Fruit fly (Drosophila melanogaster) whole organism, embryonic: Measurements from ENCODE around the gene siz.

Experiments used
- Bgb ChIP-seq: fragments of 200-800 bp; sonication (Bioruptor generic); IDR thresholded peaks from 2 replicates; pipeline ENCODE4 v1.3.6; 2022; ENCODE audit warnings: missing biosample characterization, missing genetic modification characterization; ENCODE audit not compliant: partially characterized antibody
- CG10959 ChIP-seq: fragments of 200-800 bp; sonication (Bioruptor generic); IDR thresholded peaks from 2 replicates; pipeline ENCODE4 v1.3.6; 2022; ENCODE audit warnings: missing biosample characterization, missing genetic modification characterization
- CG11456 ChIP-seq: fragments of 200-800 bp; sonication (Bioruptor generic); IDR thresholded peaks from 3 replicates; pipeline ENCODE4 v1.3.6; 2022; ENCODE audit warnings: missing biosample characterization, missing genetic modification characterization
- CG30431 ChIP-seq: fragments of 200-800 bp; sonication (Bioruptor generic); optimal IDR thresholded peaks from 2 replicates; lab custom pipeline; 2017; ENCODE audit warnings: missing biosample characterization, missing genetic modification characterization
- CG3065 ChIP-seq: fragments of 200-800 bp; sonication (Bioruptor generic); optimal IDR thresholded peaks from 2 replicates; lab custom pipeline; 2016; ENCODE audit warnings: missing biosample characterization, missing genetic modification characterization
- CG3281 ChIP-seq: fragments of 200-800 bp; sonication (Bioruptor generic); optimal IDR thresholded peaks from 3 replicates; lab custom pipeline; 2017; ENCODE audit warnings: missing biosample characterization, mild to moderate bottlenecking, missing genetic modification characterization
- CG3838 ChIP-seq: fragments of 200-800 bp; sonication (Bioruptor generic); optimal IDR thresholded peaks from 3 replicates; lab custom pipeline; 2016; ENCODE audit warnings: missing biosample characterization, missing genetic modification characterization
- CG4328 ChIP-seq: fragments of 200-800 bp; sonication (Bioruptor generic); optimal IDR thresholded peaks from 3 replicates; lab custom pipeline; 2017; ENCODE audit warnings: missing biosample characterization, missing genetic modification reagents, missing genetic modification characterization
- CG43689 ChIP-seq: fragments of 200-800 bp; sonication (Bioruptor generic); IDR thresholded peaks from 2 replicates; pipeline ENCODE4 v1.3.6; 2022; ENCODE audit warnings: missing biosample characterization, missing genetic modification characterization
- CG6175 ChIP-seq: fragments of 200-800 bp; sonication (Bioruptor generic); IDR thresholded peaks from 3 replicates; pipeline ENCODE4 v1.3.6; 2022; ENCODE audit warnings: missing biosample characterization, missing genetic modification characterization
- CG6272 ChIP-seq: fragments of 200-800 bp; sonication (Bioruptor generic); IDR thresholded peaks from 2 replicates; pipeline ENCODE4 v1.3.6; 2022; ENCODE audit warnings: missing biosample characterization, missing genetic modification characterization
- CG6765 ChIP-seq: fragments of 200-800 bp; sonication (Bioruptor generic); optimal IDR thresholded peaks from 3 replicates; lab custom pipeline; 2017; ENCODE audit warnings: missing biosample characterization, mild to moderate bottlenecking, missing genetic modification characterization
- CG7372 ChIP-seq: fragments of 200-800 bp; sonication (Bioruptor generic); IDR thresholded peaks from 2 replicates; pipeline ENCODE4 v1.3.6; 2022; ENCODE audit warnings: missing biosample characterization, missing genetic modification characterization
- CG7786 ChIP-seq: fragments of 200-800 bp; sonication (Bioruptor generic); optimal IDR thresholded peaks from 2 replicates; lab custom pipeline; 2016; ENCODE audit warnings: missing biosample characterization, missing genetic modification characterization
- CG7839 ChIP-seq: fragments of 200-800 bp; sonication (Bioruptor generic); optimal IDR thresholded peaks from 3 replicates; lab custom pipeline; 2018; ENCODE audit warnings: missing biosample characterization, mild to moderate bottlenecking, missing genetic modification characterization, moderate library complexity
- CG8388 ChIP-seq: fragments of 200-800 bp; sonication (Bioruptor generic); optimal IDR thresholded peaks from 2 replicates; lab custom pipeline; 2019; ENCODE audit warnings: missing biosample characterization, mild to moderate bottlenecking, missing genetic modification characterization, moderate library complexity
- CG8924 ChIP-seq: fragments of 200-800 bp; optimal IDR thresholded peaks from 3 replicates; lab custom pipeline; 2019; ENCODE audit warnings: missing biosample characterization, mild to moderate bottlenecking, missing genetic modification characterization, moderate library complexity
- CG9932 ChIP-seq: fragments of 200-800 bp; sonication (Bioruptor generic); IDR thresholded peaks from 2 replicates; pipeline ENCODE4 v1.3.6; 2022; ENCODE audit warnings: missing biosample characterization, missing genetic modification characterization
- Camta ChIP-seq: fragments of 200-800 bp; sonication (Bioruptor generic); optimal IDR thresholded peaks from 2 replicates; lab custom pipeline; 2016; ENCODE audit warnings: missing biosample characterization, missing genetic modification characterization
- Dfd ChIP-seq, 2 experiments: fragments of >200 bp; optimal IDR thresholded peaks; 2 replicates each; lab custom pipeline; 2017; ENCODE audit warnings: missing biosample characterization in 2 of 2, missing genetic modification characterization in 2 of 2
- MESR4 ChIP-seq: fragments of 200-800 bp; sonication (Bioruptor generic); optimal IDR thresholded peaks from 2 replicates; lab custom pipeline; 2018; ENCODE audit warnings: missing biosample characterization, mild to moderate bottlenecking, missing genetic modification characterization, moderate library complexity
- Meics ChIP-seq: fragments of 200-800 bp; sonication (Bioruptor generic); optimal IDR thresholded peaks from 2 replicates; lab custom pipeline; 2017; ENCODE audit warnings: missing biosample characterization, mild to moderate bottlenecking, missing genetic modification characterization
- Nf-YB ChIP-seq: fragments of 200-800 bp; sonication (Bioruptor generic); optimal IDR thresholded peaks from 3 replicates; lab custom pipeline; 2019; ENCODE audit warnings: missing biosample characterization, mild to moderate bottlenecking, missing genetic modification characterization, moderate library complexity
- PHDP ChIP-seq: fragments of 200-800 bp; sonication (Bioruptor generic); optimal IDR thresholded peaks from 3 replicates; lab custom pipeline; 2018; ENCODE audit warnings: missing biosample characterization, mild to moderate bottlenecking, missing genetic modification characterization, moderate library complexity
- Sin3A ChIP-seq: fragments of >200 bp; optimal IDR thresholded peaks from 2 replicates; lab custom pipeline; 2018
- Ssrp ChIP-seq: fragments of 200-800 bp; sonication (Bioruptor generic); optimal IDR thresholded peaks from 2 replicates; lab custom pipeline; 2018; ENCODE audit warnings: missing biosample characterization, mild to moderate bottlenecking, missing genetic modification characterization, moderate library complexity
- Tbp ChIP-seq: fragments of >200 bp; optimal IDR thresholded peaks from 2 replicates; lab custom pipeline; 2018; ENCODE audit warnings: missing biosample characterization, missing genetic modification characterization
- Usf ChIP-seq: fragments of 200-800 bp; sonication (Bioruptor generic); optimal IDR thresholded peaks from 2 replicates; lab custom pipeline; 2017; ENCODE audit warnings: missing genotype, missing biosample characterization, missing genetic modification characterization
- amos ChIP-seq: fragments of 200-800 bp; sonication (Bioruptor generic); IDR thresholded peaks from 2 replicates; pipeline ENCODE4 v1.3.6; 2022; ENCODE audit warnings: missing biosample characterization, missing genetic modification characterization; ENCODE audit not compliant: partially characterized antibody
- ap ChIP-seq: fragments of 200-800 bp; sonication (Bioruptor generic); IDR thresholded peaks from 2 replicates; pipeline ENCODE4 v1.3.6; 2022; ENCODE audit warnings: missing biosample characterization, missing genetic modification characterization
- bbx ChIP-seq: fragments of 200-800 bp; sonication (Bioruptor generic); IDR thresholded peaks from 2 replicates; pipeline ENCODE4 v1.3.6; 2022; ENCODE audit warnings: missing biosample characterization, missing genetic modification characterization; ENCODE audit not compliant: partially characterized antibody
- br ChIP-seq: fragments of >200 bp; optimal IDR thresholded peaks from 2 replicates; lab custom pipeline; 2017
- cg ChIP-seq: fragments of 200-800 bp; sonication (Bioruptor generic); optimal IDR thresholded peaks from 3 replicates; lab custom pipeline; 2019; ENCODE audit warnings: missing biosample characterization, mild to moderate bottlenecking, missing genetic modification characterization, moderate library complexity
- croc ChIP-seq: fragments of 200-800 bp; sonication (Bioruptor generic); conservative IDR thresholded peaks from 3 replicates; pipeline ENCODE4 v1.3.6; 2022; ENCODE audit warnings: missing biosample characterization, missing genetic modification characterization
- cwo ChIP-seq: fragments of 200-800 bp; sonication (Bioruptor generic); optimal IDR thresholded peaks from 3 replicates; lab custom pipeline; 2017; ENCODE audit warnings: missing biosample characterization, missing genetic modification characterization, mild to moderate bottlenecking, moderate library complexity, missing genetic modification reagents
- ewg ChIP-seq: fragments of 200-800 bp; sonication (Bioruptor generic); optimal IDR thresholded peaks from 3 replicates; lab custom pipeline; 2017; ENCODE audit warnings: mild to moderate bottlenecking, missing biosample characterization, missing genetic modification reagents, missing genetic modification characterization
- fd96Cb ChIP-seq: fragments of 200-800 bp; sonication (Bioruptor generic); optimal IDR thresholded peaks from 2 replicates; lab custom pipeline; 2018; ENCODE audit warnings: missing biosample characterization, mild to moderate bottlenecking, missing genetic modification characterization, moderate library complexity
- ftz-f1 ChIP-seq: fragments of 200-800 bp; sonication (Bioruptor generic); optimal IDR thresholded peaks from 2 replicates; lab custom pipeline; 2016; ENCODE audit warnings: missing biosample characterization, missing genetic modification characterization
- fu2 ChIP-seq: fragments of 200-800 bp; sonication (Bioruptor generic); optimal IDR thresholded peaks from 2 replicates; lab custom pipeline; 2016; ENCODE audit warnings: missing biosample characterization, missing genetic modification characterization
- knrl ChIP-seq: fragments of 200-800 bp; sonication (Bioruptor generic); IDR thresholded peaks from 3 replicates; pipeline ENCODE4 v1.3.6; 2022; ENCODE audit warnings: missing biosample characterization, missing genetic modification characterization; ENCODE audit not compliant: partially characterized antibody
- mam ChIP-seq: fragments of 200-800 bp; sonication (Bioruptor generic); optimal IDR thresholded peaks from 3 replicates; lab custom pipeline; 2016; ENCODE audit warnings: missing biosample characterization, missing genetic modification characterization
- ranshi ChIP-seq: fragments of 200-800 bp; sonication (Bioruptor generic); IDR thresholded peaks from 2 replicates; pipeline ENCODE4 v1.3.6; 2022; ENCODE audit warnings: missing biosample characterization, missing genetic modification characterization
- row ChIP-seq: fragments of 200-800 bp; sonication (Bioruptor generic); IDR thresholded peaks from 3 replicates; pipeline ENCODE4 v1.3.6; 2022; ENCODE audit warnings: missing biosample characterization, missing genetic modification characterization
- run ChIP-seq: fragments of 200-800 bp; sonication (Bioruptor generic); optimal IDR thresholded peaks from 3 replicates; lab custom pipeline; 2018; ENCODE audit warnings: missing biosample characterization, mild to moderate bottlenecking, missing genetic modification characterization
- sc ChIP-seq, 3 experiments: fragments of >200 bp in 2 of 3; fragments of 200-800 bp in 1 of 3; sonication (Bioruptor generic) in 1 of 3; optimal IDR thresholded peaks; 2 replicates in 2 of 3; 3 replicates in 1 of 3; lab custom pipeline; 2017; ENCODE audit warnings: mild to moderate bottlenecking in 1 of 3, missing biosample characterization in 1 of 3, missing genetic modification characterization in 1 of 3, missing genetic modification reagents in 1 of 3
- scrt ChIP-seq: fragments of 200-800 bp; sonication (Bioruptor generic); optimal IDR thresholded peaks from 2 replicates; lab custom pipeline; 2018; ENCODE audit warnings: missing biosample characterization, mild to moderate bottlenecking, missing genetic modification characterization, moderate library complexity
- sna ChIP-seq: fragments of 200-800 bp; sonication (Bioruptor generic); IDR thresholded peaks from 2 replicates; pipeline ENCODE4 v1.3.6; 2022; ENCODE audit warnings: missing biosample characterization, missing genetic modification characterization; ENCODE audit not compliant: partially characterized antibody
- ssp ChIP-seq: fragments of 200-800 bp; sonication (Bioruptor generic); IDR thresholded peaks from 2 replicates; pipeline ENCODE4 v1.3.6; 2022; ENCODE audit warnings: missing biosample characterization, missing genetic modification characterization
- unpg ChIP-seq: fragments of 200-800 bp; sonication (Bioruptor generic); optimal IDR thresholded peaks from 3 replicates; lab custom pipeline; 2018; ENCODE audit warnings: missing biosample characterization, mild to moderate bottlenecking, missing genetic modification characterization, moderate library complexity
- zen ChIP-seq: fragments of 200-800 bp; sonication (Bioruptor generic); optimal IDR thresholded peaks from 3 replicates; lab custom pipeline; 2018; ENCODE audit warnings: missing biosample characterization, mild to moderate bottlenecking, missing genetic modification characterization, moderate library complexity

siz gene

DNA sequence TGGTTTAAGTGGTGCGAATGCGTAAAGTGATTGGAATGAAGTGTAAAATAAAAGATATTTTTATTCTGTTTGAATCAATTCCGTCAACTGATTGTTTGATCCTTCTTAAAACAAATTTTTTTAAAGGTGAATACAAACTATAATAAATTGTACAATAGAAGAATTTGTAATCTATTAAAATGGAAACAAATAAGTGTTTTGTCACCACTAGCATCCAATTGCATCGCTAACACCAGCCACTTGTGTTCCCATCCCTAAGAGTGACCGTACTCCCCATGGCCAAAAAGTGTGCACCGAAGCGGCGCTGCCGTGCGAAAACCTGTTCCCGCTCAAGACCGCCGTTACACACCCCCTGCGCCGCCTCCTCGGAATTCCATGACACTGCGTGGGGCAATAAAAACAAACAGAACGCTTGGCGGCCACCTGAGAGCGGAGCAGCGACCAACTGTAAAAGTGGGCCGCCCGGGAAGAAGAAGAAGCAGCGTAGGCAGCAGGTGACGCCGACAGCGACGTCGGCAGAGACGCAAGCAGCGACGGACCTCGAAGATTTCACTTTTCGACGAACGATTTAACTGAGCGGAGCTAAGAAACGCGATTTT lies 6.6 kb upstream of the siz start, which contains the start of gene Pdss2 (continued):
- peak; percentile 76 for TF ChIP-seq CG7372 (GFP tag; lab: Robert Waterston, UW)
- peak; percentile 94 for TF ChIP-seq CG9932 (GFP tag; lab: Robert Waterston, UW)
- no peak for TF ChIP-seq cg
- peak; percentile 54 for TF ChIP-seq fd96Cb (tag; lab: Kevin White, UChicago)
- TF ChIP-seq CG8388 (GFP tag; lab: Kevin White, UChicago), result peak; percentile 44
- peak; percentile 52 for TF ChIP-seq CG43689 (GFP tag; lab: Robert Waterston, UW)
- peak; percentile 98 for TF ChIP-seq ftz-f1 (GFP tag; lab: Kevin White, UChicago)
- TF ChIP-seq Sin3A (lab: Kevin White, UChicago), result peak; percentile 29
- TF ChIP-seq ssp (GFP tag; lab: Robert Waterston, UW), result peak; percentile 77
- peak; percentile 50 for TF ChIP-seq CG6765 (GFP tag; lab: Kevin White, UChicago)
- TF ChIP-seq CG10959 (GFP tag; lab: Robert Waterston, UW), result peak; percentile 62; the same call in 1 of the 2 replicates
- TF ChIP-seq amos (GFP tag; lab: Robert Waterston, UW), result peak; percentile 76
- TF ChIP-seq scrt (GFP tag; lab: Kevin White, UChicago), result peak; percentile 30
- peak; percentile 52 for TF ChIP-seq run (tag; lab: Kevin White, UChicago)
- peak; percentile 12 for TF ChIP-seq zen
- peak; percentile 71 for TF ChIP-seq CG7839 (tag; lab: Kevin White, UChicago)
- no peak for TF ChIP-seq sc (optimal IDR thresholded peaks at IDR 0.05; lab: Kevin White, UChicago)
- TF ChIP-seq sc (GFP tag; optimal IDR thresholded peaks at IDR 0.05; lab: Kevin White, UChicago), result peak; percentile 18
- peak; percentile 72; the same call in 1 of the 2 replicates for TF ChIP-seq ranshi (GFP tag; lab: Robert Waterston, UW)
- TF ChIP-seq CG3065 (GFP tag; lab: Kevin White, UChicago), result no peak
- peak; percentile 85 for TF ChIP-seq CG6272
- TF ChIP-seq mam (GFP tag; lab: Kevin White, UChicago), result peak; percentile 83
- TF ChIP-seq sna (GFP tag; lab: Robert Waterston, UW), result peak; percentile 86
- peak; percentile 55 for TF ChIP-seq croc
- TF ChIP-seq Bgb (GFP tag; lab: Robert Waterston, UW), result peak; percentile 76
- TF ChIP-seq cwo (GFP tag; lab: Kevin White, UChicago), result peak; percentile 32
- peak; percentile 90 for TF ChIP-seq CG11456 (GFP tag; lab: Robert Waterston, UW)
- peak; percentile 59 for TF ChIP-seq unpg (GFP tag; lab: Kevin White, UChicago)
- TF ChIP-seq CG7786 (GFP tag; lab: Kevin White, UChicago), result peak; percentile 71
- peak; percentile 53 for TF ChIP-seq CG4328 (GFP tag; lab: Kevin White, UChicago)
- TF ChIP-seq knrl (GFP tag; lab: Robert Waterston, UW), result peak; percentile 73
- TF ChIP-seq ap (GFP tag; lab: Robert Waterston, UW), result peak; percentile 50
- peak; percentile 52 for TF ChIP-seq Usf
- TF ChIP-seq fu2 (GFP tag; lab: Kevin White, UChicago), result peak; percentile 51
- no peak for TF ChIP-seq Dfd (GFP tag; optimal IDR thresholded peaks at IDR 0.05; lab: Kevin White, UChicago)
- peak; percentile 60 for TF ChIP-seq CG8924 (tag; lab: Kevin White, UChicago)
- peak; percentile 96 for TF ChIP-seq MESR4
- peak; percentile 57 for TF ChIP-seq CG3281
- TF ChIP-seq row (GFP tag; lab: Robert Waterston, UW), result peak; percentile 92
- peak; percentile 30 for TF ChIP-seq ewg (GFP tag; lab: Kevin White, UChicago)
- peak; percentile 72 for TF ChIP-seq Ssrp (tag; lab: Kevin White, UChicago)
- TF ChIP-seq CG3838, result peak; percentile 25
- peak; percentile 46 for TF ChIP-seq PHDP (tag; lab: Kevin White, UChicago)
- TF ChIP-seq Camta, result peak; percentile 62
- no peak; the same call in none of the 2 replicates for TF ChIP-seq bbx
- TF ChIP-seq CG6175 (GFP tag; lab: Robert Waterston, UW), result peak; percentile 92
- no peak for TF ChIP-seq Nf-YB
- peak; percentile 53 for TF ChIP-seq Meics
- TF ChIP-seq Tbp, result no peak
- no peak for TF ChIP-seq br (lab: Kevin White, UChicago)
- peak; percentile 30 for TF ChIP-seq CG30431 (GFP tag; lab: Kevin White, UChicago)
